Fruit fly (Drosophila melanogaster) whole organism, adult: ENCODE data around the gene CG14089.

ENCODE experiments used
- CG11617 ChIP-seq: fragments of 200-800 bp; sonication (Bioruptor generic); optimal IDR thresholded peaks from 2 replicates; lab custom pipeline; 2017; ENCODE audit warnings: mild to moderate bottlenecking, missing biosample characterization, missing genetic modification reagents, missing genetic modification characterization
- CG5204 ChIP-seq: fragments of 200-800 bp; sonication (Bioruptor generic); optimal IDR thresholded peaks from 2 replicates; lab custom pipeline; 2016; ENCODE audit warnings: missing biosample characterization, missing genetic modification characterization
- CG7101 ChIP-seq: fragments of 200-800 bp; sonication (Bioruptor generic); optimal IDR thresholded peaks from 2 replicates; lab custom pipeline; 2018; ENCODE audit warnings: missing biosample characterization, mild to moderate bottlenecking, missing genetic modification characterization, moderate library complexity
- Crg-1 ChIP-seq: fragments of 200-800 bp; sonication (Bioruptor generic); optimal IDR thresholded peaks from 2 replicates; lab custom pipeline; 2016; ENCODE audit warnings: missing biosample characterization, missing genetic modification characterization
- Hr96 ChIP-seq: fragments of 200-800 bp; sonication (Bioruptor generic); optimal IDR thresholded peaks from 2 replicates; lab custom pipeline; 2016; ENCODE audit warnings: missing biosample characterization, missing genetic modification characterization
- bab1 ChIP-seq: fragments of 200-800 bp; sonication (Bioruptor generic); optimal IDR thresholded peaks from 3 replicates; lab custom pipeline; 2019; ENCODE audit warnings: missing biosample characterization, mild to moderate bottlenecking, missing genetic modification characterization, moderate library complexity
- kay ChIP-seq: fragments of 200-800 bp; sonication (Bioruptor generic); peaks from one replicate; lab custom pipeline; 2016; ENCODE audit warnings: missing biosample characterization, missing genetic modification characterization, borderline replicate concordance

- TF ChIP-seq Crg-1 (GFP tag; lab: Kevin White, UChicago) (no peak), kay (GFP tag; lab: Kevin White, UChicago) (no peak), CG11617 (GFP tag; lab: Kevin White, UChicago) (no peak), bab1 (GFP tag; lab: Kevin White, UChicago) (no peak), Hr96 (GFP tag; lab: Kevin White, UChicago) (no peak), CG5204 (no peak), CG7101 (tag; lab: Kevin White, UChicago) (no peak)
Observed at dm6 chr3L:19261213-19261612, 19.4 kb downstream of the CG14089 start, which contains the start of gene Bet1.
